Fruit fly (Drosophila melanogaster) whole organism: ENCODE data around the gene Hexo2.

Experiments
- EcR ChIP-seq, 2 experiments: fragments of >200 bp; optimal IDR thresholded peaks; 2 replicates each; lab custom pipeline; 2017; ENCODE audit warnings: missing biosample characterization in 2 of 2, missing genetic modification characterization in 2 of 2, missing genetic modification reagents in 2 of 2
- pan ChIP-seq: fragments of >200 bp; optimal IDR thresholded peaks from 2 replicates; lab custom pipeline; 2017
- psq ChIP-seq: fragments of >200 bp; optimal IDR thresholded peaks from 2 replicates; lab custom pipeline; 2017

DNA sequence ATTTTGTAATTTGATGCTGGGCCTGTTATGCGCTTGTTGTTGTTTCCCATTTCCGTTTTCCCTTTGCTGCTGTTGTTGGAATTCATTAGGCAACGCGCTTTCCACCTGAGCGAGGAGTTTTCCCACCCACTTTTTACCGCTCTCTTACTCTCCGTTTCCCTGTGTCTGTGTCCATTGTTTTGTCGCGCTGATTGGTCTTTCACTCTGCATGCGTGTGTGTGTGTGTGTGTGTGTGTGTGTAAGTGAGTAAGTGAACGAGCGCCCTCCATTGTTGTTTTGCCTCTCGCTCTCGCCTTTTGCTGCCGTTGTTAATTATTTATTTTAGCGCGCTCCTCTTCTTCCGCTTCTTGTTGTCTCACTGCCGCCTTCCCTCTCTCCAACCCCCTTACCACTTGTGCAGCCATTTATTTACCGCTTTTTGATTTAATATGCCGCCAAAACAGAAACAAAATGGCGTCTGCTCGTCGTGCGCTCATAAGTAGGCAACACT lies 13.3 kb upstream of the Hexo2 start:
- no peak for TF ChIP-seq EcR (GFP tag; optimal IDR thresholded peaks at IDR 0.05; lab: Kevin White, UChicago)
- no peak for TF ChIP-seq psq (lab: Kevin White, UChicago)
- no peak for TF ChIP-seq pan (lab: Kevin White, UChicago)
